Worm (Caenorhabditis elegans): ENCODE results near the gene T10B5.10.

- TF ChIP-seq W03F9.2 (tag; optimal IDR thresholded peaks at IDR 0.05), result no peak
- TF ChIP-seq him-1 (tag; optimal IDR thresholded peaks at IDR 0.05), result no peak
Observed at ce11 chrV:1807160-1807559, 48.9 kb downstream of the T10B5.10 start, which contains the start of gene srt-42.

All from whole organism, L4/young adult.